Worm (Caenorhabditis elegans) whole organism, L4 larva: ENCODE data around the gene B0228.7.

Experiments
- D1046.2 ChIP-seq: fragments of 200-800 bp; sonication (Bioruptor generic); IDR thresholded peaks from 2 replicates; pipeline ENCODE4 v1.3.6; 2022; ENCODE audit warnings: missing genetic modification characterization, missing compliant biosample characterization
- F49E8.2 ChIP-seq: sonication (generic microtip); optimal IDR thresholded peaks from 2 replicates; lab custom pipeline; 2016; ENCODE audit warnings: missing compliant biosample characterization, mild to moderate bottlenecking, missing genetic modification characterization, borderline replicate concordance
- Y105C5A.15 ChIP-seq: fragments of 200-800 bp; sonication (Bioruptor generic); IDR thresholded peaks from 2 replicates; pipeline ENCODE4 v1.3.6; 2022; ENCODE audit warnings: missing genetic modification characterization, missing compliant biosample characterization
- ceh-44 ChIP-seq: fragments of 200-800 bp; sonication (Bioruptor generic); IDR thresholded peaks from 2 replicates; pipeline ENCODE4 v1.3.6; 2022; ENCODE audit warnings: missing genetic modification reagents, missing genetic modification characterization, missing compliant biosample characterization
- ces-1 ChIP-seq: fragments of 150-350 bp; sonication (generic microtip); optimal IDR thresholded peaks from 4 replicates; lab custom pipeline; 2014; ENCODE audit warnings: missing biosample characterization, missing genetic modification reagents, missing genetic modification characterization
- dmd-6 ChIP-seq: fragments of 200-800 bp; sonication (Bioruptor generic); IDR thresholded peaks from 2 replicates; pipeline ENCODE4 v1.3.6; 2022; ENCODE audit warnings: missing genetic modification reagents, missing genetic modification characterization, missing compliant biosample characterization
- dpl-1 ChIP-seq: fragments of 150-350 bp; optimal IDR thresholded peaks from 2 replicates; lab custom pipeline; 2014; ENCODE audit warnings: missing biosample characterization, missing genetic modification reagents, missing genetic modification characterization
- egl-43 ChIP-seq: fragments of 200-800 bp; sonication (Bioruptor generic); IDR thresholded peaks from 2 replicates; pipeline ENCODE4 v1.3.6; 2022; ENCODE audit warnings: missing genetic modification reagents, missing genetic modification characterization, missing compliant biosample characterization
- hlh-30 ChIP-seq: sonication (generic microtip); optimal IDR thresholded peaks from 2 replicates; lab custom pipeline; 2017; ENCODE audit warnings: antibody characterized with exemption, mild to moderate bottlenecking, missing genetic modification characterization, missing compliant biosample characterization; ENCODE audit not compliant: insufficient read depth
- hmg-1.1 ChIP-seq: fragments of 200-800 bp; sonication (Bioruptor generic); IDR thresholded peaks from 2 replicates; pipeline ENCODE4 v1.3.6; 2022; ENCODE audit warnings: missing genetic modification reagents, missing genetic modification characterization, missing compliant biosample characterization
- lim-7 ChIP-seq: fragments of 200-800 bp; sonication (Bioruptor generic); IDR thresholded peaks from 2 replicates; pipeline ENCODE4 v1.3.6; 2022; ENCODE audit warnings: missing genetic modification characterization, missing compliant biosample characterization
- lir-3 ChIP-seq: sonication (generic microtip); optimal IDR thresholded peaks from 2 replicates; lab custom pipeline; 2016; ENCODE audit warnings: mild to moderate bottlenecking, missing genetic modification characterization, missing compliant biosample characterization
- madf-9 ChIP-seq: fragments of 200-800 bp; sonication (Bioruptor generic); conservative IDR thresholded peaks from 2 replicates; pipeline ENCODE4 v1.3.6; 2022; ENCODE audit warnings: missing genetic modification reagents, missing genetic modification characterization, missing compliant biosample characterization
- mdl-1 ChIP-seq, 2 experiments: fragments of 150-350 bp in 1 of 2; sonication (generic microtip) in 1 of 2; optimal IDR thresholded peaks; 2 replicates each; lab custom pipeline; 2014 to 2017; ENCODE audit warnings: missing biosample characterization in 2 of 2, missing genetic modification characterization in 2 of 2
- mxl-2 ChIP-seq: fragments of 200-800 bp; sonication (Bioruptor generic); conservative IDR thresholded peaks from 2 replicates; pipeline ENCODE4 v1.3.6; 2022; ENCODE audit warnings: missing genetic modification reagents, missing genetic modification characterization, missing compliant biosample characterization
- unc-130 ChIP-seq: sonication (generic microtip); optimal IDR thresholded peaks from 2 replicates; lab custom pipeline; 2016; ENCODE audit warnings: missing genetic modification reagents, missing genetic modification characterization, missing compliant biosample characterization
- zfp-2 ChIP-seq: sonication (generic microtip); optimal IDR thresholded peaks from 2 replicates; lab custom pipeline; 2016; ENCODE audit warnings: mild to moderate bottlenecking, missing genetic modification characterization, missing compliant biosample characterization
- zip-2 ChIP-seq: fragments of 150-350 bp; optimal IDR thresholded peaks from 2 replicates; lab custom pipeline; 2014; ENCODE audit warnings: missing biosample characterization, missing genetic modification characterization
- ztf-7 ChIP-seq: fragments of 150-350 bp; optimal IDR thresholded peaks from 2 replicates; lab custom pipeline; 2014; ENCODE audit warnings: missing biosample characterization, missing genetic modification characterization

Gene B0228.7

ce11 chrII:7708540-7708939 lies 50.3 kb downstream of the B0228.7 start, which contains the start of gene B0495.9 (continued):
- TF ChIP-seq egl-43 = no peak
- TF ChIP-seq zip-2 = no peak
- TF ChIP-seq ztf-7 (tag; lab: Kevin White, UChicago) = no peak
- no peak for TF ChIP-seq ceh-44 (GFP tag; lab: Robert Waterston, UW)
- TF ChIP-seq mxl-2 (GFP tag; lab: Robert Waterston, UW) = no peak
- no peak for TF ChIP-seq hlh-30 (tag; lab: Kevin White, UChicago)
- no peak for TF ChIP-seq F49E8.2 (tag; lab: Kevin White, UChicago)
- peak; percentile 61; the same call in 1 of the 2 replicates for TF ChIP-seq hmg-1.1 (GFP tag; lab: Robert Waterston, UW)
- no peak for TF ChIP-seq Y105C5A.15 (GFP tag; lab: Robert Waterston, UW)
- TF ChIP-seq madf-9 (GFP tag; lab: Robert Waterston, UW) = no peak
- no peak for TF ChIP-seq ces-1
- peak; percentile 65 for TF ChIP-seq unc-130 (GFP tag; lab: Kevin White, UChicago)
- TF ChIP-seq mdl-1 (tag; optimal IDR thresholded peaks at IDR 0.05; lab: Kevin White, UChicago) = no peak
- peak; percentile 71 for TF ChIP-seq lim-7 (GFP tag; lab: Robert Waterston, UW)

DNA sequence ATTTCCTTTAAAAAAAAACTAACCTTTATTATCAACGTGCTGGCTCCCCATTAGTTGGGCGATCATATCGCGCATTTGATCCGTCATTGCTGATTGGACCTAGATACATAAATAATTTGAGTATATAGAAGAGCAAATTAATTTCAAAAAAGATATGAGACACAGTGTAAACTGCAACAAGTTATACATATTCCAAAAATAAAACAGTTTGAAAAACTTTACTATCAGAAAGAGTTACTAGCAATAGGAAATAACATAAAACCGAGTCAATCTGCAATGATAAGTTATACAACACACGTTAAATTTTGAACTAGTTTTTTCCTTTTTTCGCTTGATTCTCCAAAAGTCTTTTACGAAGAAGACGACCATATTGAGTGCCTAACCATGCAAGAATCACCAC lies 51.4 kb downstream of the B0228.7 start, which contains the start of gene luc-7L:
Gene luc-7L, minus strand, starts transcription at position 101 of the 400 bp plus-strand sequence.
- TF ChIP-seq lir-3 (tag; lab: Kevin White, UChicago) (no peak), D1046.2 (no peak), dmd-6 (no peak), dpl-1 (GFP tag; lab: Kevin White, UChicago) (no peak), zfp-2 (tag; lab: Kevin White, UChicago) (no peak)
